Fruit fly (Drosophila melanogaster) whole organism, embryonic: ENCODE measurements around the gene Baldspot.
A peak's percentile ranks its signal among the peaks of the same experiment; 100 is the strongest.

Source experiments
- ATbp ChIP-seq: fragments of 200-800 bp; sonication (Bioruptor generic); optimal IDR thresholded peaks from 2 replicates; lab custom pipeline; 2017; ENCODE audit warnings: missing biosample characterization, mild to moderate bottlenecking, missing genetic modification characterization, missing genetic modification reagents
- Asciz ChIP-seq: fragments of 200-800 bp; sonication (Bioruptor generic); optimal IDR thresholded peaks from 2 replicates; lab custom pipeline; 2017; ENCODE audit warnings: missing biosample characterization, mild to moderate bottlenecking, missing genetic modification characterization, missing genetic modification reagents
- B-H2 ChIP-seq: fragments of 200-800 bp; sonication (Bioruptor generic); optimal IDR thresholded peaks from 2 replicates; lab custom pipeline; 2018; ENCODE audit warnings: missing biosample characterization, mild to moderate bottlenecking, missing genetic modification characterization
- CG10147 ChIP-seq: fragments of 200-800 bp; sonication (Bioruptor generic); optimal IDR thresholded peaks from 2 replicates; lab custom pipeline; 2019; ENCODE audit warnings: missing biosample characterization, mild to moderate bottlenecking, missing genetic modification characterization, moderate library complexity
- CG10543 ChIP-seq: fragments of 200-800 bp; sonication (Bioruptor generic); optimal IDR thresholded peaks from 3 replicates; lab custom pipeline; 2017; ENCODE audit warnings: missing biosample characterization, mild to moderate bottlenecking, missing genetic modification characterization, moderate library complexity
- CG11085 ChIP-seq: fragments of 200-800 bp; sonication (Bioruptor generic); IDR thresholded peaks from 2 replicates; pipeline ENCODE4 v1.3.6; 2022; ENCODE audit warnings: missing biosample characterization, missing genetic modification characterization
- CG11247 ChIP-seq: fragments of 200-800 bp; sonication (Bioruptor generic); IDR thresholded peaks from 2 replicates; pipeline ENCODE4 v1.3.6; 2022; ENCODE audit warnings: missing biosample characterization, missing genetic modification characterization
- CG12071 ChIP-seq: fragments of 200-800 bp; sonication (Bioruptor generic); optimal IDR thresholded peaks from 3 replicates; lab custom pipeline; 2018; ENCODE audit warnings: missing biosample characterization, mild to moderate bottlenecking, missing genetic modification characterization
- CG12299 ChIP-seq: fragments of 200-800 bp; sonication (Bioruptor generic); optimal IDR thresholded peaks from 2 replicates; lab custom pipeline; 2018; ENCODE audit warnings: missing biosample characterization, mild to moderate bottlenecking, missing genetic modification characterization
- CG1233 ChIP-seq: fragments of 200-800 bp; sonication (Bioruptor generic); optimal IDR thresholded peaks from 4 replicates; lab custom pipeline; 2018; ENCODE audit warnings: missing biosample characterization, mild to moderate bottlenecking, missing genetic modification characterization
- CG12659 ChIP-seq: fragments of 200-800 bp; sonication (Bioruptor generic); optimal IDR thresholded peaks from 3 replicates; lab custom pipeline; 2017; ENCODE audit warnings: mild to moderate bottlenecking, missing biosample characterization, missing genetic modification reagents, missing genetic modification characterization
- CG13775 ChIP-seq: fragments of 200-800 bp; sonication (Bioruptor generic); optimal IDR thresholded peaks from 3 replicates; lab custom pipeline; 2017; ENCODE audit warnings: missing biosample characterization, mild to moderate bottlenecking, missing genetic modification characterization
- CG16863 ChIP-seq: fragments of 200-800 bp; sonication (Bioruptor generic); optimal IDR thresholded peaks from 3 replicates; lab custom pipeline; 2016; ENCODE audit warnings: missing biosample characterization, missing genetic modification characterization
- CG31441 ChIP-seq: fragments of 200-800 bp; sonication (Bioruptor generic); IDR thresholded peaks from 2 replicates; pipeline ENCODE4 v1.3.6; 2022; ENCODE audit warnings: missing biosample characterization, missing genetic modification characterization
- CG4404 ChIP-seq: fragments of 200-800 bp; sonication (Bioruptor generic); IDR thresholded peaks from 2 replicates; pipeline ENCODE4 v1.3.6; 2022; ENCODE audit warnings: missing biosample characterization, missing genetic modification characterization
- CHES-1-like ChIP-seq: fragments of 200-800 bp; sonication (Bioruptor generic); optimal IDR thresholded peaks from 2 replicates; lab custom pipeline; 2016; ENCODE audit warnings: missing biosample characterization, missing genetic modification characterization
- Dp ChIP-seq: fragments of 200-800 bp; sonication (Bioruptor generic); optimal IDR thresholded peaks from 2 replicates; lab custom pipeline; 2018; ENCODE audit warnings: missing biosample characterization, mild to moderate bottlenecking, missing genetic modification characterization, moderate library complexity
- Ets97D ChIP-seq: fragments of 200-800 bp; sonication (Bioruptor generic); optimal IDR thresholded peaks from 3 replicates; lab custom pipeline; 2016; ENCODE audit warnings: missing biosample characterization, missing genetic modification characterization
- HLH3B ChIP-seq: fragments of 200-800 bp; sonication (Bioruptor generic); IDR thresholded peaks from 2 replicates; pipeline ENCODE4 v1.3.6; 2022; ENCODE audit warnings: missing biosample characterization, missing genetic modification characterization
- Hand ChIP-seq: fragments of 200-800 bp; sonication (Bioruptor generic); optimal IDR thresholded peaks from 2 replicates; lab custom pipeline; 2017; ENCODE audit warnings: mild to moderate bottlenecking, missing biosample characterization, missing genetic modification reagents, missing genetic modification characterization
- Hey ChIP-seq: fragments of 200-800 bp; sonication (Bioruptor generic); optimal IDR thresholded peaks from 3 replicates; lab custom pipeline; 2018; ENCODE audit warnings: missing biosample characterization, mild to moderate bottlenecking, missing genetic modification characterization
- Hr78 ChIP-seq, 2 experiments: fragments of 200-800 bp in 1 of 2; fragments of >200 bp in 1 of 2; sonication (Bioruptor generic) in 1 of 2; optimal IDR thresholded peaks; 2 replicates each; lab custom pipeline; 2017 to 2019; ENCODE audit warnings: missing biosample characterization in 2 of 2, missing genetic modification characterization in 2 of 2, mild to moderate bottlenecking in 1 of 2, moderate library complexity in 1 of 2
- Jarid2 ChIP-seq: fragments of 200-800 bp; sonication (Bioruptor generic); optimal IDR thresholded peaks from 3 replicates; lab custom pipeline; 2017; ENCODE audit warnings: mild to moderate bottlenecking, missing biosample characterization, missing genetic modification reagents, missing genetic modification characterization
- MESR4 ChIP-seq: fragments of 200-800 bp; sonication (Bioruptor generic); optimal IDR thresholded peaks from 2 replicates; lab custom pipeline; 2018; ENCODE audit warnings: missing biosample characterization, mild to moderate bottlenecking, missing genetic modification characterization, moderate library complexity
- Med ChIP-seq: fragments of 200-800 bp; sonication (Bioruptor generic); peaks from one replicate; lab custom pipeline; 2016; ENCODE audit warnings: missing biosample characterization, missing genetic modification characterization, mild to moderate bottlenecking, inconsistent platforms, moderate library complexity
- Myb ChIP-seq: fragments of 200-800 bp; sonication (Bioruptor generic); optimal IDR thresholded peaks from 2 replicates; lab custom pipeline; 2016; ENCODE audit warnings: missing biosample characterization, missing genetic modification characterization
- Nf-YC ChIP-seq: fragments of 200-800 bp; optimal IDR thresholded peaks from 3 replicates; lab custom pipeline; 2019; ENCODE audit warnings: missing biosample characterization, mild to moderate bottlenecking, missing genetic modification characterization, moderate library complexity
- Ptx1 ChIP-seq: fragments of 200-800 bp; sonication (Bioruptor generic); IDR thresholded peaks from 2 replicates; pipeline ENCODE4 v1.3.6; 2022; ENCODE audit warnings: missing biosample characterization, missing genetic modification characterization
- Sox102F ChIP-seq: fragments of 200-800 bp; sonication (Bioruptor generic); optimal IDR thresholded peaks from 2 replicates; lab custom pipeline; 2018; ENCODE audit warnings: missing biosample characterization, mild to moderate bottlenecking, missing genetic modification characterization, moderate library complexity
- Trl ChIP-seq, 3 experiments: fragments of >200 bp in 2 of 3; fragments of 200-800 bp in 1 of 3; sonication (Bioruptor generic) in 1 of 3; optimal IDR thresholded peaks; 2 replicates in 1 of 3; 3 replicates in 2 of 3; lab custom pipeline; 2016 to 2017; ENCODE audit warnings: missing biosample characterization in 1 of 3, missing genetic modification characterization in 1 of 3
- ab ChIP-seq: fragments of 200-800 bp; sonication (Bioruptor generic); optimal IDR thresholded peaks from 2 replicates; lab custom pipeline; 2016; ENCODE audit warnings: missing biosample characterization, missing genetic modification characterization
- caup ChIP-seq: fragments of 200-800 bp; sonication (Bioruptor generic); optimal IDR thresholded peaks from 3 replicates; lab custom pipeline; 2017; ENCODE audit warnings: missing biosample characterization, mild to moderate bottlenecking, missing genetic modification characterization, moderate library complexity; ENCODE audit not compliant: severe bottlenecking
- chinmo ChIP-seq: fragments of 200-800 bp; sonication (Bioruptor generic); IDR thresholded peaks from 4 replicates; pipeline ENCODE4 v1.3.6; 2022; ENCODE audit warnings: missing biosample characterization, missing genetic modification characterization; ENCODE audit not compliant: partially characterized antibody
- corto ChIP-seq: fragments of 200-800 bp; sonication (Bioruptor generic); optimal IDR thresholded peaks from 2 replicates; lab custom pipeline; 2016; ENCODE audit warnings: missing biosample characterization, mild to moderate bottlenecking, missing genetic modification characterization, moderate library complexity
- crol ChIP-seq: fragments of 200-800 bp; sonication (Bioruptor generic); IDR thresholded peaks from 2 replicates; pipeline ENCODE4 v1.3.6; 2022; ENCODE audit warnings: missing biosample characterization, missing genetic modification characterization
- ftz-f1 ChIP-seq: fragments of 200-800 bp; sonication (Bioruptor generic); optimal IDR thresholded peaks from 2 replicates; lab custom pipeline; 2016; ENCODE audit warnings: missing biosample characterization, missing genetic modification characterization
- hkb ChIP-seq, 2 experiments: fragments of 200-800 bp in 1 of 2; fragments of >200 bp in 1 of 2; sonication (Bioruptor generic) in 1 of 2; IDR thresholded peaks in 1 of 2; optimal IDR thresholded peaks in 1 of 2; 2 replicates each; pipeline versions ENCODE4 v1.3.6 to Lab custom; 2017 to 2022; ENCODE audit warnings: missing biosample characterization in 1 of 2, missing genetic modification characterization in 1 of 2
- insv ChIP-seq, 2 experiments: fragments of 200-800 bp; sonication (Bioruptor generic); optimal IDR thresholded peaks; 3 replicates each; lab custom pipeline; 2016 to 2018; ENCODE audit warnings: missing biosample characterization in 2 of 2, missing genetic modification characterization in 2 of 2
- otp ChIP-seq: fragments of 200-800 bp; sonication (Bioruptor generic); IDR thresholded peaks from 3 replicates; pipeline ENCODE4, ENCODE4 v1.3.6; 2022; ENCODE audit warnings: missing biosample characterization, missing genetic modification characterization
- pros ChIP-seq: fragments of 200-800 bp; sonication (Bioruptor generic); optimal IDR thresholded peaks from 3 replicates; lab custom pipeline; 2019; ENCODE audit warnings: missing biosample characterization, mild to moderate bottlenecking, missing genetic modification characterization, moderate library complexity
- scrt ChIP-seq: fragments of 200-800 bp; sonication (Bioruptor generic); optimal IDR thresholded peaks from 2 replicates; lab custom pipeline; 2018; ENCODE audit warnings: missing biosample characterization, mild to moderate bottlenecking, missing genetic modification characterization, moderate library complexity
- sens-2 ChIP-seq: fragments of 200-800 bp; sonication (Bioruptor generic); IDR thresholded peaks from 2 replicates; pipeline ENCODE4 v1.3.6; 2022; ENCODE audit warnings: missing biosample characterization, missing genetic modification characterization
- sisA ChIP-seq: fragments of 200-800 bp; sonication (Bioruptor generic); IDR thresholded peaks from 2 replicates; pipeline ENCODE4 v1.3.6; 2022; ENCODE audit warnings: missing biosample characterization, missing genetic modification characterization
- so ChIP-seq: fragments of 200-800 bp; sonication (Bioruptor generic); IDR thresholded peaks from 3 replicates; pipeline ENCODE4 v1.3.6; 2022; ENCODE audit warnings: missing biosample characterization, missing genetic modification characterization
- sob ChIP-seq: fragments of 200-800 bp; sonication (Bioruptor generic); IDR thresholded peaks from 2 replicates; pipeline ENCODE4 v1.3.6; 2022; ENCODE audit warnings: missing biosample characterization, missing genetic modification characterization
- sug ChIP-seq: fragments of 200-800 bp; optimal IDR thresholded peaks from 2 replicates; lab custom pipeline; 2019; ENCODE audit warnings: missing biosample characterization, mild to moderate bottlenecking, missing genetic modification characterization, moderate library complexity
- vvl ChIP-seq: fragments of 200-800 bp; sonication (Bioruptor generic); IDR thresholded peaks from 2 replicates; pipeline ENCODE4 v1.3.6; 2022; ENCODE audit warnings: missing biosample characterization, missing genetic modification characterization
- wor ChIP-seq: fragments of 200-800 bp; sonication (Bioruptor generic); IDR thresholded peaks from 2 replicates; pipeline ENCODE4 v1.3.6; 2022; ENCODE audit warnings: missing biosample characterization, missing genetic modification characterization
- zen ChIP-seq: fragments of 200-800 bp; sonication (Bioruptor generic); optimal IDR thresholded peaks from 3 replicates; lab custom pipeline; 2018; ENCODE audit warnings: missing biosample characterization, mild to moderate bottlenecking, missing genetic modification characterization, moderate library complexity

The Baldspot gene

dm6 chr3L:16670195-16670594, 8.8 kb upstream of the Baldspot start (continued):
- TF ChIP-seq sug (tag; lab: Kevin White, UChicago) (peak; percentile 57), MESR4 (no peak), wor (no peak), otp (GFP tag; lab: Robert Waterston, UW) (0 out of 3 replicates have a peak, but pooled peaks have one; percentile 35), ATbp (GFP tag; lab: Kevin White, UChicago) (peak; percentile 52), CG11085 (peak; percentile 19; the same call in 1 of the 2 replicates), Asciz (no peak), scrt (GFP tag; lab: Kevin White, UChicago) (no peak), crol (GFP tag; lab: Robert Waterston, UW) (peak; percentile 48; the same call in 1 of the 2 replicates), so (peak; percentile 37; the same call in 1 of the 3 replicates), CG12071 (GFP tag; lab: Kevin White, UChicago) (peak; percentile 14), CG4404 (no peak), insv (GFP tag; optimal IDR thresholded peaks at IDR 0.05; lab: Kevin White, UChicago) (no peak), B-H2 (GFP tag; lab: Kevin White, UChicago) (peak; percentile 17), vvl (GFP tag; lab: Robert Waterston, UW) (0 out of 2 replicates have a peak, but pooled peaks have one; percentile 20), caup (GFP tag; lab: Kevin White, UChicago) (peak; percentile 74), sob (no peak), CG12659 (GFP tag; lab: Kevin White, UChicago) (peak; percentile 25), Nf-YC (tag; lab: Kevin White, UChicago) (no peak), CG10147 (GFP tag; lab: Kevin White, UChicago) (no peak), Hand (no peak), hkb (optimal IDR thresholded peaks at IDR 0.05; lab: Kevin White, UChicago) (no peak), hkb (GFP tag; IDR thresholded peaks at IDR 0.05; lab: Robert Waterston, UW) (peak; percentile 25; the same call in 1 of the 2 replicates), Jarid2 (no peak), CHES-1-like (no peak), sens-2 (GFP tag; lab: Robert Waterston, UW) (no peak), CG10543 (GFP tag; lab: Kevin White, UChicago) (peak; percentile 59), pros (GFP tag; lab: Kevin White, UChicago) (no peak), Dp (no peak), CG13775 (GFP tag; lab: Kevin White, UChicago) (no peak), CG1233 (peak; percentile 3), Myb (GFP tag; lab: Kevin White, UChicago) (no peak), HLH3B (GFP tag; lab: Robert Waterston, UW) (0 out of 2 replicates have a peak, but pooled peaks have one; percentile 21), ftz-f1 (GFP tag; lab: Kevin White, UChicago) (no peak)

- TF ChIP-seq CG12299: no peak
- no peak for TF ChIP-seq ab (GFP tag; lab: Kevin White, UChicago)
- TF ChIP-seq Med (GFP tag; lab: Kevin White, UChicago): peak; percentile 48
- TF ChIP-seq CG11247: 0 out of 2 replicates have a peak, but pooled peaks have one; percentile 20
- peak in 1 of 2 experiments; percentile 69 for TF ChIP-seq Hr78 (GFP tag; optimal IDR thresholded peaks at IDR 0.05; lab: Kevin White, UChicago)
- TF ChIP-seq corto (GFP tag; lab: Kevin White, UChicago): no peak
- no peak for TF ChIP-seq Trl (optimal IDR thresholded peaks at IDR 0.05; lab: Kevin White, UChicago)
- TF ChIP-seq Trl (GFP tag; optimal IDR thresholded peaks at IDR 0.05; lab: Kevin White, UChicago): no peak
- TF ChIP-seq sisA (GFP tag; lab: Robert Waterston, UW): no peak
- 0 out of 4 replicates have a peak, but pooled peaks have one; percentile 23 for TF ChIP-seq chinmo
- no peak for TF ChIP-seq Hey (tag; lab: Kevin White, UChicago)
- TF ChIP-seq Sox102F (GFP tag; lab: Kevin White, UChicago): no peak
- TF ChIP-seq Ets97D (GFP tag; lab: Kevin White, UChicago): no peak
- no peak for TF ChIP-seq CG16863 (GFP tag; lab: Kevin White, UChicago)
- TF ChIP-seq CG31441 (GFP tag; lab: Robert Waterston, UW): no peak
- TF ChIP-seq Ptx1 (GFP tag; lab: Robert Waterston, UW): no peak
- no peak for TF ChIP-seq zen (tag; lab: Kevin White, UChicago)
- TF ChIP-seq, all 482 proteins: peak for 4
These were observed 7.4 kb upstream of the Baldspot start for dm6 chr3L:16668797-16669196.
